Fruit fly (Drosophila melanogaster) whole organism, adult: ENCODE results near the gene CG7910.

Source experiments
- CG14711 ChIP-seq: fragments of 200-800 bp; sonication (Bioruptor generic); optimal IDR thresholded peaks from 2 replicates; lab custom pipeline; 2018; ENCODE audit warnings: missing biosample characterization, mild to moderate bottlenecking, missing genetic modification characterization, moderate library complexity
- Mnt ChIP-seq: fragments of 200-800 bp; sonication (Bioruptor generic); optimal IDR thresholded peaks from 2 replicates; lab custom pipeline; 2016; ENCODE audit warnings: missing biosample characterization, mild to moderate bottlenecking, missing genetic modification characterization
- bab1 ChIP-seq: fragments of 200-800 bp; sonication (Bioruptor generic); optimal IDR thresholded peaks from 3 replicates; lab custom pipeline; 2019; ENCODE audit warnings: missing biosample characterization, mild to moderate bottlenecking, missing genetic modification characterization, moderate library complexity
- toe ChIP-seq: fragments of 200-800 bp; sonication (Bioruptor generic); optimal IDR thresholded peaks from 2 replicates; lab custom pipeline; 2016; ENCODE audit warnings: missing biosample characterization, missing genetic modification characterization

DNA sequence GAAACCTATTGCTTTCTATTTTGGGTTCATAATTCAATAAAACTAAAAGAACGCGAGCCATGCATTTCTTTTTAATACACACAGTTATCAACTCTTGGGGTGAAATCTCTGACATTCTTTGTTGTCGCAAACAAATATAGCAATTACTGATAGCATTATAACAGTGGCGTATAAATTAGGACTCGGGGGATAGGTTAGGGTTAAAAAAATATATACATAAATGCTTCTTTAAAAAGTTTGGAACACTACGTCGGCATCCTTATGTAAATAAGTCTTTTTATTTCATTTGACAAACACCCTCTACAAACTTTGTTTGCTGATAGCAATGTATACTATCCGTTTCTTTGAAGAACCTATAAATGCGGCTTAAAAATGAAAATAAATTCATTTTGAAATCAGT, 46.2 kb upstream of the CG7910 start, which contains the start of gene CG43060:
- TF ChIP-seq toe (GFP tag; lab: Kevin White, UChicago) (no peak), bab1 (GFP tag; lab: Kevin White, UChicago) (no peak), CG14711 (tag; lab: Kevin White, UChicago) (no peak), Mnt (no peak)
